Fruit fly (Drosophila melanogaster) whole organism, wandering third instar larva: ENCODE data around the gene Prdm13.

Experiments
- Dif ChIP-seq: fragments of 200-275, 200-300 bp; sonication (Bioruptor generic); optimal IDR thresholded peaks from 2 replicates; lab custom pipeline; 2018; ENCODE audit warnings: missing biosample characterization, missing genetic modification characterization; ENCODE audit not compliant: partially characterized antibody
- Sp1 ChIP-seq: fragments of 200-800 bp; sonication (Bioruptor generic); optimal IDR thresholded peaks from 3 replicates; lab custom pipeline; 2019; ENCODE audit warnings: missing biosample characterization, mild to moderate bottlenecking, missing genetic modification characterization, moderate library complexity
- dmrt93B ChIP-seq: fragments of 200-800 bp; sonication (Bioruptor generic); optimal IDR thresholded peaks from 2 replicates; lab custom pipeline; 2018; ENCODE audit warnings: missing biosample characterization, mild to moderate bottlenecking, missing genetic modification characterization
- jim ChIP-seq: fragments of 175-275, 200-325 bp; sonication (Bioruptor generic); optimal IDR thresholded peaks from 2 replicates; lab custom pipeline; 2016; ENCODE audit warnings: missing biosample characterization, mild to moderate bottlenecking, missing genetic modification characterization
- pan ChIP-seq: fragments of >200 bp; optimal IDR thresholded peaks from 2 replicates; lab custom pipeline; 2017
- psq ChIP-seq: fragments of 200-800 bp; sonication (Bioruptor generic); optimal IDR thresholded peaks from 3 replicates; lab custom pipeline; 2017; ENCODE audit warnings: missing biosample characterization, mild to moderate bottlenecking, missing genetic modification characterization, moderate library complexity
- rgr ChIP-seq: fragments of 200-800 bp; sonication (Bioruptor generic); optimal IDR thresholded peaks from 3 replicates; lab custom pipeline; 2016; ENCODE audit warnings: missing biosample characterization, mild to moderate bottlenecking, missing genetic modification characterization
- usp ChIP-seq: fragments of >200 bp; optimal IDR thresholded peaks from 2 replicates; lab custom pipeline; 2017; ENCODE audit warnings: missing biosample characterization, missing genetic modification characterization

dm6 chr3L:6140771-6141472 is 22.0 kb upstream of the Prdm13 start:
- TF ChIP-seq pan (lab: Kevin White, UChicago) (no peak), dmrt93B (GFP tag; lab: Kevin White, UChicago) (no peak), jim (GFP tag; lab: Kevin White, UChicago) (no peak), usp (no peak), Sp1 (GFP tag; lab: Kevin White, UChicago) (no peak), rgr (GFP tag; lab: Kevin White, UChicago) (no peak), Dif (no peak), psq (GFP tag; lab: Kevin White, UChicago) (no peak)
